Fruit fly (Drosophila melanogaster): ENCODE results near the gene CG45065.

DNA sequence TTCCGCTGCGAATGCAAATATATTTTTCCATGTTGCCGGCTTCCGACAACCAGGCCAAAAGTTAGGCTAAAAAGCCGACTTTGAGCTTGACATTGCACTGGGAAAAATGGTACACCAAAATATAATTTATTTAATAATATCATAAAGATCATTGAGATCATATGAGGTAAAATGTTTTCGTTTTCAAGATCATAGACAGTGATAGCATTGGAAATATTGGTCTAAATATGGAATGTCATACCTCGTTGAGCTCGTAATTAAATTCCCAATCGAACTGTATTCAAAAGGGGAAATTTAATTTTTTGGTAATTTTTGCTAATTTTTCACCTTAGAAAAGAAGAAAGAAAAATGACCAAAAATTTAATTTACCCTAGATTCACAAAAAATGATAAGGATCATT lies 1.6 kb upstream of the CG45065 start:
- TF ChIP-seq CG12768 (GFP tag; optimal IDR thresholded peaks at IDR 0.05) (no peak), kay (GFP tag; ENCODE audit: borderline replicate concordance) (no peak), cnc (optimal IDR thresholded peaks at IDR 0.05) (no peak), pad (GFP tag; optimal IDR thresholded peaks at IDR 0.05) (no peak), Hr96 (GFP tag; optimal IDR thresholded peaks at IDR 0.05) (no peak)
